Worm (Caenorhabditis elegans) whole organism, young adult: ENCODE results near the gene met-2.

ENCODE experiments used
- B0035.1 ChIP-seq: sonication (generic microtip); optimal IDR thresholded peaks from 2 replicates; lab custom pipeline; 2016; ENCODE audit warnings: missing genetic modification characterization, mild to moderate bottlenecking, missing compliant biosample characterization, missing genotype, missing genetic modification reagents
- B0261.1 ChIP-seq: sonication (generic microtip); optimal IDR thresholded peaks from 2 replicates; lab custom pipeline; 2016; ENCODE audit warnings: mild to moderate bottlenecking, missing genetic modification characterization, moderate library complexity, missing compliant biosample characterization
- F23B12.7 ChIP-seq: sonication (generic microtip); optimal IDR thresholded peaks from 2 replicates; lab custom pipeline; 2017; ENCODE audit warnings: missing genetic modification characterization, mild to moderate bottlenecking, missing compliant biosample characterization, antibody characterized with exemption, moderate library complexity; ENCODE audit not compliant: insufficient read depth
- K11D2.4 ChIP-seq: fragments of 200-800 bp; sonication (Bioruptor generic); IDR thresholded peaks from 2 replicates; pipeline ENCODE4 v1.3.6; 2022; ENCODE audit warnings: missing genetic modification reagents, missing genetic modification characterization, missing compliant biosample characterization
- T07F8.4 ChIP-seq: sonication (generic microtip); optimal IDR thresholded peaks from 2 replicates; lab custom pipeline; 2016; ENCODE audit warnings: mild to moderate bottlenecking, missing genetic modification characterization, moderate library complexity, missing compliant biosample characterization
- Y56A3A.18 ChIP-seq: fragments of 200-800 bp; sonication (Bioruptor generic); IDR thresholded peaks from 2 replicates; pipeline ENCODE4 v1.3.6; 2022; ENCODE audit warnings: missing genetic modification reagents, missing genetic modification characterization, missing compliant biosample characterization
- Y79H2A.3 ChIP-seq: fragments of 200-800 bp; sonication (Bioruptor generic); conservative IDR thresholded peaks from 2 replicates; pipeline ENCODE4 v1.3.6; 2022; ENCODE audit warnings: missing genetic modification reagents, missing genetic modification characterization, missing compliant biosample characterization
- Y95B8A.8 ChIP-seq: fragments of 200-800 bp; sonication (Bioruptor generic); IDR thresholded peaks from 2 replicates; pipeline ENCODE4 v1.3.6; 2022; ENCODE audit warnings: missing genetic modification reagents, missing genetic modification characterization, missing compliant biosample characterization
- ZK185.1 ChIP-seq: sonication (generic microtip); optimal IDR thresholded peaks from 2 replicates; lab custom pipeline; 2016; ENCODE audit warnings: mild to moderate bottlenecking, missing genetic modification characterization, missing compliant biosample characterization; ENCODE audit not compliant: poor library complexity, severe bottlenecking
- aptf-2 ChIP-seq: fragments of 200-800 bp; sonication (Bioruptor generic); conservative IDR thresholded peaks from 2 replicates; pipeline ENCODE4 v1.3.6; 2022; ENCODE audit warnings: missing genetic modification reagents, missing genetic modification characterization, missing compliant biosample characterization
- athp-1 ChIP-seq: sonication (generic microtip); optimal IDR thresholded peaks from 2 replicates; lab custom pipeline; 2017; ENCODE audit warnings: mild to moderate bottlenecking, missing genetic modification characterization, missing compliant biosample characterization
- attf-5 ChIP-seq: fragments of 200-800 bp; sonication (Bioruptor generic); optimal IDR thresholded peaks from 2 replicates; lab custom pipeline; 2018; ENCODE audit warnings: mild to moderate bottlenecking, missing genetic modification characterization, missing compliant biosample characterization
- bed-2 ChIP-seq: fragments of 200-800 bp; sonication (Bioruptor generic); IDR thresholded peaks from 2 replicates; pipeline ENCODE4 v1.3.6; 2022; ENCODE audit warnings: missing genetic modification reagents, missing genetic modification characterization, missing compliant biosample characterization
- ccch-3 ChIP-seq: fragments of 200-800 bp; sonication (Bioruptor generic); optimal IDR thresholded peaks from 2 replicates; lab custom pipeline; 2018; ENCODE audit warnings: mild to moderate bottlenecking, missing genetic modification characterization, missing compliant biosample characterization
- cebp-1 ChIP-seq, 2 experiments: fragments of 200-800 bp in 1 of 2; sonication (Bioruptor generic) in 1 of 2; sonication (generic microtip) in 1 of 2; IDR thresholded peaks in 1 of 2; optimal IDR thresholded peaks in 1 of 2; 2 replicates each; pipeline versions ENCODE4 v1.3.6 to Lab custom; 2017 to 2022; ENCODE audit warnings: missing compliant biosample characterization in 2 of 2, missing genetic modification characterization in 2 of 2, mild to moderate bottlenecking in 1 of 2, missing genetic modification reagents in 1 of 2, moderate library complexity in 1 of 2
- ceh-100 ChIP-seq: fragments of 200-800 bp; sonication (Bioruptor generic); IDR thresholded peaks from 2 replicates; pipeline ENCODE4 v1.3.6; 2022; ENCODE audit warnings: missing genetic modification reagents, missing genetic modification characterization, missing compliant biosample characterization
- ceh-79 ChIP-seq: sonication (generic microtip); optimal IDR thresholded peaks from 2 replicates; lab custom pipeline; 2017; ENCODE audit warnings: mild to moderate bottlenecking, missing genetic modification characterization, missing compliant biosample characterization
- die-1 ChIP-seq: sonication (generic microtip); optimal IDR thresholded peaks from 2 replicates; lab custom pipeline; 2016; ENCODE audit warnings: missing genotype, mild to moderate bottlenecking, missing genetic modification characterization, missing compliant biosample characterization
- dpff-1 ChIP-seq: sonication (generic microtip); optimal IDR thresholded peaks from 2 replicates; lab custom pipeline; 2017; ENCODE audit warnings: mild to moderate bottlenecking, missing genetic modification characterization, missing compliant biosample characterization
- dpl-1 ChIP-seq: fragments of 150-350 bp; optimal IDR thresholded peaks from 2 replicates; lab custom pipeline; 2014; ENCODE audit warnings: missing biosample characterization, missing genetic modification reagents, missing genetic modification characterization
- egl-44 ChIP-seq: fragments of 200-800 bp; sonication (Bioruptor generic); IDR thresholded peaks from 2 replicates; pipeline ENCODE4 v1.3.6; 2022; ENCODE audit warnings: missing genetic modification reagents, missing genetic modification characterization, missing compliant biosample characterization
- fkh-3 ChIP-seq: sonication (generic microtip); optimal IDR thresholded peaks from 2 replicates; lab custom pipeline; 2016; ENCODE audit warnings: mild to moderate bottlenecking, missing genetic modification characterization, missing compliant biosample characterization
- gei-17 ChIP-seq: fragments of 200-800 bp; sonication (Bioruptor generic); optimal IDR thresholded peaks from 2 replicates; lab custom pipeline; 2018; ENCODE audit warnings: mild to moderate bottlenecking, missing genetic modification characterization, missing compliant biosample characterization
- him-1 ChIP-seq: sonication (generic microtip); optimal IDR thresholded peaks from 2 replicates; lab custom pipeline; 2016; ENCODE audit warnings: missing genotype, missing genetic modification reagents, missing genetic modification characterization, missing compliant biosample characterization
- let-607 ChIP-seq, 2 experiments: fragments of 200-800 bp in 1 of 2; sonication (Bioruptor generic) in 1 of 2; sonication (generic microtip) in 1 of 2; optimal IDR thresholded peaks; 2 replicates each; lab custom pipeline; 2016 to 2018; ENCODE audit warnings: mild to moderate bottlenecking in 2 of 2, missing compliant biosample characterization in 2 of 2, missing genetic modification characterization in 2 of 2, moderate library complexity in 2 of 2, missing genotype in 1 of 2
- lin-26 ChIP-seq: fragments of 200-800 bp; sonication (Bioruptor generic); IDR thresholded peaks from 2 replicates; pipeline ENCODE4 v1.3.6; 2022; ENCODE audit warnings: missing genetic modification reagents, missing genetic modification characterization, missing compliant biosample characterization
- lin-35 ChIP-seq, 3 experiments: fragments of 150-350 bp in 2 of 3; sonication (generic microtip) in 1 of 3; optimal IDR thresholded peaks; 2 replicates each; lab custom pipeline; 2014 to 2018; ENCODE audit warnings: missing biosample characterization in 3 of 3, missing genetic modification characterization in 3 of 3, missing genetic modification reagents in 3 of 3
- lin-40 ChIP-seq: sonication (generic microtip); optimal IDR thresholded peaks from 2 replicates; lab custom pipeline; 2016; ENCODE audit warnings: missing genetic modification characterization, mild to moderate bottlenecking, missing compliant biosample characterization, missing genotype, missing genetic modification reagents
- lin-54 ChIP-seq: fragments of 200-800 bp; sonication (Bioruptor generic); optimal IDR thresholded peaks from 2 replicates; lab custom pipeline; 2018; ENCODE audit warnings: mild to moderate bottlenecking, missing genetic modification characterization, missing compliant biosample characterization
- lsl-1 ChIP-seq: fragments of 200-800 bp; sonication (Bioruptor generic); optimal IDR thresholded peaks from 2 replicates; lab custom pipeline; 2018; ENCODE audit warnings: mild to moderate bottlenecking, missing genetic modification characterization, moderate library complexity, missing compliant biosample characterization
- madf-10 ChIP-seq: sonication (generic microtip); optimal IDR thresholded peaks from 2 replicates; lab custom pipeline; 2016; ENCODE audit warnings: mild to moderate bottlenecking, missing genetic modification characterization, missing compliant biosample characterization
- madf-3 ChIP-seq: fragments of 200-800 bp; sonication (Bioruptor generic); IDR thresholded peaks from 2 replicates; pipeline ENCODE4 v1.3.6; 2022; ENCODE audit warnings: missing genetic modification reagents, missing genetic modification characterization, missing compliant biosample characterization
- madf-8 ChIP-seq: fragments of 200-800 bp; sonication (Bioruptor generic); conservative IDR thresholded peaks from 2 replicates; pipeline ENCODE4 v1.3.6; 2022; ENCODE audit warnings: missing genetic modification reagents, missing genetic modification characterization, missing compliant biosample characterization
- mcd-1 ChIP-seq: fragments of 200-800 bp; sonication (Bioruptor generic); IDR thresholded peaks from 2 replicates; pipeline ENCODE4 v1.3.6; 2022; ENCODE audit warnings: missing genetic modification reagents, missing genetic modification characterization, missing compliant biosample characterization
- mel-28 ChIP-seq: sonication (generic microtip); optimal IDR thresholded peaks from 2 replicates; lab custom pipeline; 2016; ENCODE audit warnings: borderline replicate concordance, mild to moderate bottlenecking, missing genetic modification characterization, missing compliant biosample characterization
- nhr-179 ChIP-seq: sonication (generic microtip); optimal IDR thresholded peaks from 2 replicates; lab custom pipeline; 2016; ENCODE audit warnings: mild to moderate bottlenecking, missing genetic modification characterization, missing compliant biosample characterization
- nhr-90 ChIP-seq: sonication (generic microtip); optimal IDR thresholded peaks from 2 replicates; lab custom pipeline; 2016; ENCODE audit warnings: missing genotype, mild to moderate bottlenecking, missing genetic modification characterization, missing compliant biosample characterization
- rcor-1 ChIP-seq: fragments of 200-800 bp; sonication (Bioruptor generic); IDR thresholded peaks from 2 replicates; pipeline ENCODE4 v1.3.6; 2022; ENCODE audit warnings: missing genetic modification reagents, missing genetic modification characterization, missing compliant biosample characterization
- sdz-38 ChIP-seq: sonication (generic microtip); optimal IDR thresholded peaks from 2 replicates; lab custom pipeline; 2016; ENCODE audit warnings: missing genotype, missing genetic modification characterization, missing compliant biosample characterization
- sea-2 ChIP-seq: fragments of 200-800 bp; sonication (Bioruptor generic); IDR thresholded peaks from 2 replicates; pipeline ENCODE4 v1.3.6; 2022; ENCODE audit warnings: missing genetic modification characterization, missing compliant biosample characterization
- snpc-1.1 ChIP-seq: sonication (generic microtip); optimal IDR thresholded peaks from 2 replicates; lab custom pipeline; 2017; ENCODE audit warnings: missing genetic modification characterization, mild to moderate bottlenecking, missing compliant biosample characterization, antibody characterized with exemption, moderate library complexity, missing genotype, missing genetic modification reagents; ENCODE audit not compliant: insufficient read depth
- tlf-1 ChIP-seq: fragments of 200-800 bp; sonication (Bioruptor generic); optimal IDR thresholded peaks from 2 replicates; lab custom pipeline; 2018; ENCODE audit warnings: mild to moderate bottlenecking, missing genetic modification characterization, missing compliant biosample characterization
- zim-3 ChIP-seq: sonication (generic microtip); optimal IDR thresholded peaks from 2 replicates; lab custom pipeline; 2017; ENCODE audit warnings: mild to moderate bottlenecking, missing genetic modification characterization, moderate library complexity, missing compliant biosample characterization
- ztf-18 ChIP-seq: sonication (generic microtip); optimal IDR thresholded peaks from 2 replicates; lab custom pipeline; 2016; ENCODE audit warnings: missing genotype, mild to moderate bottlenecking, missing genetic modification characterization, missing compliant biosample characterization
- ztf-22 ChIP-seq: fragments of 200-800 bp; sonication (Bioruptor generic); optimal IDR thresholded peaks from 2 replicates; lab custom pipeline; 2018; ENCODE audit warnings: mild to moderate bottlenecking, missing genetic modification characterization, moderate library complexity, missing compliant biosample characterization
- ztf-25 ChIP-seq: fragments of 200-800 bp; sonication (Bioruptor generic); IDR thresholded peaks from 2 replicates; pipeline ENCODE4 v1.3.6; 2022; ENCODE audit warnings: missing genetic modification reagents, missing genetic modification characterization, missing compliant biosample characterization

The met-2 gene

ce11 chrIII:8417192-8417967, 42.3 kb downstream of the met-2 start (continued):
- no peak for TF ChIP-seq Y95B8A.8
- TF ChIP-seq sea-2, result no peak
- TF ChIP-seq K11D2.4 (GFP tag; lab: Robert Waterston, UW), result peak; percentile 62; the same call in 1 of the 2 replicates
- TF ChIP-seq F23B12.7 (tag; lab: Kevin White, UChicago), result no peak
- TF ChIP-seq gei-17 (GFP tag; lab: Kevin White, UChicago), result peak; percentile 54
- no peak for TF ChIP-seq ztf-25
- peak; percentile 13 for TF ChIP-seq ztf-22 (GFP tag; lab: Kevin White, UChicago)
- no peak for TF ChIP-seq Y79H2A.3
- no peak for TF ChIP-seq ceh-100 (GFP tag; lab: Robert Waterston, UW)
- TF ChIP-seq lin-40 (tag; lab: Kevin White, UChicago), result peak; percentile 97
- TF ChIP-seq sdz-38, result no peak
- no peak for TF ChIP-seq him-1 (tag; lab: Kevin White, UChicago)
- TF ChIP-seq ceh-79 (tag; lab: Kevin White, UChicago), result peak; percentile 63
- no peak for TF ChIP-seq bed-2
- no peak for TF ChIP-seq T07F8.4 (tag; lab: Kevin White, UChicago)
- no peak for TF ChIP-seq die-1 (tag; lab: Kevin White, UChicago)
- no peak for TF ChIP-seq B0261.1
- TF ChIP-seq Y56A3A.18 (GFP tag; lab: Robert Waterston, UW), result peak; percentile 73; the same call in 1 of the 2 replicates
- TF ChIP-seq lin-26 (GFP tag; lab: Robert Waterston, UW), result peak; percentile 91
- no peak for TF ChIP-seq egl-44 (GFP tag; lab: Robert Waterston, UW)
- TF ChIP-seq B0035.1 (tag; lab: Kevin White, UChicago), result no peak
- no peak for TF ChIP-seq dpl-1 (GFP tag; lab: Kevin White, UChicago)
- peak; percentile 41 for TF ChIP-seq ZK185.1 (tag; lab: Kevin White, UChicago)
- no peak for TF ChIP-seq mel-28 (tag; lab: Kevin White, UChicago)
- no peak for TF ChIP-seq nhr-179 (tag; lab: Kevin White, UChicago)
- TF ChIP-seq cebp-1 (GFP tag; IDR thresholded peaks at IDR 0.05; lab: Robert Waterston, UW), result no peak; the same call in 1 of the 2 replicates
- TF ChIP-seq cebp-1 (tag; optimal IDR thresholded peaks at IDR 0.05; lab: Kevin White, UChicago), result peak; percentile 88
- no peak for TF ChIP-seq lsl-1 (GFP tag; lab: Kevin White, UChicago)
- peak; percentile 62 for TF ChIP-seq lin-54 (GFP tag; lab: Kevin White, UChicago)
- TF ChIP-seq ztf-18 (tag; lab: Kevin White, UChicago), result peak; percentile 69
- TF ChIP-seq madf-3 (GFP tag; lab: Robert Waterston, UW), result no peak
- TF ChIP-seq madf-10 (tag; lab: Kevin White, UChicago), result peak; percentile 75
- peak; percentile 70 for TF ChIP-seq tlf-1 (GFP tag; lab: Kevin White, UChicago)
- peak; percentile 93 for TF ChIP-seq attf-5
- TF ChIP-seq mcd-1 (GFP tag; lab: Robert Waterston, UW), result peak; percentile 73
- no peak for TF ChIP-seq zim-3 (tag; lab: Kevin White, UChicago)
- TF ChIP-seq aptf-2 (GFP tag; lab: Robert Waterston, UW), result no peak
- peak; percentile 22 for TF ChIP-seq snpc-1.1 (tag; lab: Kevin White, UChicago)
- TF ChIP-seq rcor-1 (GFP tag; lab: Robert Waterston, UW), result no peak
- peak in 1 of 3 experiments; percentile 81 for TF ChIP-seq lin-35 (GFP tag; optimal IDR thresholded peaks at IDR 0.05; lab: Kevin White, UChicago)
- no peak for TF ChIP-seq dpff-1
- TF ChIP-seq ccch-3 (GFP tag; lab: Kevin White, UChicago), result no peak
- TF ChIP-seq fkh-3 (tag; lab: Kevin White, UChicago), result no peak
- peak; percentile 47 for TF ChIP-seq athp-1 (tag; lab: Kevin White, UChicago)
- TF ChIP-seq let-607 (tag; optimal IDR thresholded peaks at IDR 0.05; lab: Kevin White, UChicago), result peak; percentile 42 to 88
- TF ChIP-seq nhr-90 (tag; lab: Kevin White, UChicago), result no peak
- no peak for TF ChIP-seq madf-8
